Worm (Caenorhabditis elegans) whole organism, young adult: ENCODE measurements around the gene C16C10.9.

Experiments
- B0019.2 ChIP-seq: fragments of 200-800 bp; sonication (Bioruptor generic); conservative IDR thresholded peaks from 2 replicates; pipeline ENCODE4 v1.3.6; 2022; ENCODE audit warnings: missing genetic modification reagents, missing genetic modification characterization, missing compliant biosample characterization
- B0035.1 ChIP-seq: sonication (generic microtip); optimal IDR thresholded peaks from 2 replicates; lab custom pipeline; 2016; ENCODE audit warnings: missing genetic modification characterization, mild to moderate bottlenecking, missing compliant biosample characterization, missing genotype, missing genetic modification reagents
- B0336.3 ChIP-seq: fragments of 200-800 bp; sonication (Bioruptor generic); IDR thresholded peaks from 2 replicates; pipeline ENCODE4 v1.3.6; 2022; ENCODE audit warnings: missing genetic modification characterization, missing compliant biosample characterization
- F10E7.11 ChIP-seq: sonication (generic microtip); optimal IDR thresholded peaks from 2 replicates; lab custom pipeline; 2017; ENCODE audit warnings: mild to moderate bottlenecking, missing genetic modification characterization, moderate library complexity, missing compliant biosample characterization
- F23B12.7 ChIP-seq: sonication (generic microtip); optimal IDR thresholded peaks from 2 replicates; lab custom pipeline; 2017; ENCODE audit warnings: missing genetic modification characterization, mild to moderate bottlenecking, missing compliant biosample characterization, antibody characterized with exemption, moderate library complexity; ENCODE audit not compliant: insufficient read depth
- F52B5.7 ChIP-seq: sonication (generic microtip); optimal IDR thresholded peaks from 2 replicates; lab custom pipeline; 2016; ENCODE audit warnings: mild to moderate bottlenecking, missing genetic modification characterization, missing compliant biosample characterization
- K11D2.4 ChIP-seq: fragments of 200-800 bp; sonication (Bioruptor generic); IDR thresholded peaks from 2 replicates; pipeline ENCODE4 v1.3.6; 2022; ENCODE audit warnings: missing genetic modification reagents, missing genetic modification characterization, missing compliant biosample characterization
- Y67H2A.10 ChIP-seq: fragments of 200-800 bp; sonication (Bioruptor generic); conservative IDR thresholded peaks from 2 replicates; pipeline ENCODE4 v1.3.6; 2022; ENCODE audit warnings: missing genetic modification reagents, missing genetic modification characterization, missing compliant biosample characterization
- Y79H2A.3 ChIP-seq: fragments of 200-800 bp; sonication (Bioruptor generic); conservative IDR thresholded peaks from 2 replicates; pipeline ENCODE4 v1.3.6; 2022; ENCODE audit warnings: missing genetic modification reagents, missing genetic modification characterization, missing compliant biosample characterization
- Y95B8A.8 ChIP-seq: fragments of 200-800 bp; sonication (Bioruptor generic); IDR thresholded peaks from 2 replicates; pipeline ENCODE4 v1.3.6; 2022; ENCODE audit warnings: missing genetic modification reagents, missing genetic modification characterization, missing compliant biosample characterization
- akir-1 ChIP-seq: fragments of 200-800 bp; sonication (Bioruptor generic); optimal IDR thresholded peaks from 2 replicates; lab custom pipeline; 2018; ENCODE audit warnings: mild to moderate bottlenecking, missing genetic modification characterization, moderate library complexity, missing compliant biosample characterization
- aptf-2 ChIP-seq: fragments of 200-800 bp; sonication (Bioruptor generic); conservative IDR thresholded peaks from 2 replicates; pipeline ENCODE4 v1.3.6; 2022; ENCODE audit warnings: missing genetic modification reagents, missing genetic modification characterization, missing compliant biosample characterization
- attf-3 ChIP-seq: fragments of 200-800 bp; sonication (Bioruptor generic); conservative IDR thresholded peaks from 2 replicates; pipeline ENCODE4 v1.3.6; 2022; ENCODE audit warnings: missing genetic modification reagents, missing genetic modification characterization, missing compliant biosample characterization
- attf-5 ChIP-seq: fragments of 200-800 bp; sonication (Bioruptor generic); optimal IDR thresholded peaks from 2 replicates; lab custom pipeline; 2018; ENCODE audit warnings: mild to moderate bottlenecking, missing genetic modification characterization, missing compliant biosample characterization
- bed-2 ChIP-seq: fragments of 200-800 bp; sonication (Bioruptor generic); IDR thresholded peaks from 2 replicates; pipeline ENCODE4 v1.3.6; 2022; ENCODE audit warnings: missing genetic modification reagents, missing genetic modification characterization, missing compliant biosample characterization
- ccch-3 ChIP-seq: fragments of 200-800 bp; sonication (Bioruptor generic); optimal IDR thresholded peaks from 2 replicates; lab custom pipeline; 2018; ENCODE audit warnings: mild to moderate bottlenecking, missing genetic modification characterization, missing compliant biosample characterization
- cebp-1 ChIP-seq, 2 experiments: fragments of 200-800 bp in 1 of 2; sonication (Bioruptor generic) in 1 of 2; sonication (generic microtip) in 1 of 2; IDR thresholded peaks in 1 of 2; optimal IDR thresholded peaks in 1 of 2; 2 replicates each; pipeline versions ENCODE4 v1.3.6 to Lab custom; 2017 to 2022; ENCODE audit warnings: missing compliant biosample characterization in 2 of 2, missing genetic modification characterization in 2 of 2, mild to moderate bottlenecking in 1 of 2, missing genetic modification reagents in 1 of 2, moderate library complexity in 1 of 2
- ceh-40 ChIP-seq: fragments of 200-800 bp; sonication (Bioruptor generic); IDR thresholded peaks from 2 replicates; pipeline ENCODE4 v1.3.6; 2022; ENCODE audit warnings: missing genetic modification characterization, missing compliant biosample characterization
- chd-7 ChIP-seq: sonication (generic microtip); optimal IDR thresholded peaks from 2 replicates; lab custom pipeline; 2016; ENCODE audit warnings: mild to moderate bottlenecking, missing genetic modification characterization, moderate library complexity, missing compliant biosample characterization
- die-1 ChIP-seq: sonication (generic microtip); optimal IDR thresholded peaks from 2 replicates; lab custom pipeline; 2016; ENCODE audit warnings: missing genotype, mild to moderate bottlenecking, missing genetic modification characterization, missing compliant biosample characterization
- dpff-1 ChIP-seq: sonication (generic microtip); optimal IDR thresholded peaks from 2 replicates; lab custom pipeline; 2017; ENCODE audit warnings: mild to moderate bottlenecking, missing genetic modification characterization, missing compliant biosample characterization
- dpl-1 ChIP-seq: fragments of 150-350 bp; optimal IDR thresholded peaks from 2 replicates; lab custom pipeline; 2014; ENCODE audit warnings: missing biosample characterization, missing genetic modification reagents, missing genetic modification characterization
- egl-18 ChIP-seq: fragments of 200-800 bp; sonication (Bioruptor generic); IDR thresholded peaks from 2 replicates; pipeline ENCODE4 v1.3.6; 2022; ENCODE audit warnings: missing genetic modification reagents, missing genetic modification characterization, missing compliant biosample characterization
- egl-44 ChIP-seq: fragments of 200-800 bp; sonication (Bioruptor generic); IDR thresholded peaks from 2 replicates; pipeline ENCODE4 v1.3.6; 2022; ENCODE audit warnings: missing genetic modification reagents, missing genetic modification characterization, missing compliant biosample characterization
- ekl-4 ChIP-seq: fragments of 200-800 bp; sonication (Bioruptor generic); IDR thresholded peaks from 2 replicates; pipeline ENCODE4 v1.3.6; 2022; ENCODE audit warnings: missing genetic modification reagents, missing genetic modification characterization, missing compliant biosample characterization
- ets-4 ChIP-seq: fragments of 200-800 bp; sonication (Bioruptor generic); optimal IDR thresholded peaks from 2 replicates; lab custom pipeline; 2018; ENCODE audit warnings: mild to moderate bottlenecking, missing genetic modification characterization, missing compliant biosample characterization
- fkh-3 ChIP-seq: sonication (generic microtip); optimal IDR thresholded peaks from 2 replicates; lab custom pipeline; 2016; ENCODE audit warnings: mild to moderate bottlenecking, missing genetic modification characterization, missing compliant biosample characterization
- gei-17 ChIP-seq: fragments of 200-800 bp; sonication (Bioruptor generic); optimal IDR thresholded peaks from 2 replicates; lab custom pipeline; 2018; ENCODE audit warnings: mild to moderate bottlenecking, missing genetic modification characterization, missing compliant biosample characterization
- hlh-12 ChIP-seq: sonication (generic microtip); optimal IDR thresholded peaks from 2 replicates; lab custom pipeline; 2016; ENCODE audit warnings: missing genetic modification characterization, missing compliant biosample characterization
- hrde-1 ChIP-seq: sonication (generic microtip); optimal IDR thresholded peaks from 2 replicates; lab custom pipeline; 2016; ENCODE audit warnings: missing genetic modification characterization, mild to moderate bottlenecking, missing compliant biosample characterization, moderate library complexity, missing genotype, missing genetic modification reagents, borderline replicate concordance
- hsf-1 ChIP-seq: fragments of 200-800 bp; sonication (Bioruptor generic); IDR thresholded peaks from 2 replicates; pipeline ENCODE4 v1.3.6; 2022; ENCODE audit warnings: missing genetic modification reagents, missing genetic modification characterization, missing compliant biosample characterization
- let-526 ChIP-seq: fragments of 200-800 bp; sonication (Bioruptor generic); IDR thresholded peaks from 2 replicates; pipeline ENCODE4 v1.3.6; 2022; ENCODE audit warnings: missing genetic modification reagents, missing genetic modification characterization, missing compliant biosample characterization
- lin-54 ChIP-seq: fragments of 200-800 bp; sonication (Bioruptor generic); optimal IDR thresholded peaks from 2 replicates; lab custom pipeline; 2018; ENCODE audit warnings: mild to moderate bottlenecking, missing genetic modification characterization, missing compliant biosample characterization
- lsy-27 ChIP-seq: sonication (generic microtip); optimal IDR thresholded peaks from 2 replicates; lab custom pipeline; 2017; ENCODE audit warnings: missing genetic modification characterization, mild to moderate bottlenecking, missing compliant biosample characterization, antibody characterized with exemption, missing genotype, borderline replicate concordance; ENCODE audit not compliant: insufficient read depth
- madf-3 ChIP-seq: fragments of 200-800 bp; sonication (Bioruptor generic); IDR thresholded peaks from 2 replicates; pipeline ENCODE4 v1.3.6; 2022; ENCODE audit warnings: missing genetic modification reagents, missing genetic modification characterization, missing compliant biosample characterization
- madf-8 ChIP-seq: fragments of 200-800 bp; sonication (Bioruptor generic); conservative IDR thresholded peaks from 2 replicates; pipeline ENCODE4 v1.3.6; 2022; ENCODE audit warnings: missing genetic modification reagents, missing genetic modification characterization, missing compliant biosample characterization
- nfyb-1 ChIP-seq: fragments of 200-800 bp; sonication (Bioruptor generic); IDR thresholded peaks from 2 replicates; pipeline ENCODE4 v1.3.6; 2022; ENCODE audit warnings: missing genetic modification reagents, missing genetic modification characterization, missing compliant biosample characterization
- rec-8 ChIP-seq, 2 experiments: sonication (generic microtip); optimal IDR thresholded peaks; 2 replicates each; lab custom pipeline; 2016; ENCODE audit warnings: mild to moderate bottlenecking in 2 of 2, missing genetic modification characterization in 2 of 2, missing genetic modification reagents in 2 of 2, missing genotype in 2 of 2, missing biosample characterization in 1 of 2, missing compliant biosample characterization in 1 of 2, moderate library complexity in 1 of 2
- snpc-4 ChIP-seq, 5 experiments: fragments of 150-350 bp in 1 of 5; sonication (generic microtip) in 4 of 5; optimal IDR thresholded peaks; 2 replicates each; lab custom pipeline; 2014 to 2018; ENCODE audit warnings: missing genetic modification characterization in 5 of 5, missing biosample characterization in 3 of 5, antibody characterized with exemption in 2 of 5, mild to moderate bottlenecking in 2 of 5, missing compliant biosample characterization in 2 of 5, missing genotype in 2 of 5, moderate library complexity in 2 of 5, missing genetic modification reagents in 1 of 5
- unc-130 ChIP-seq: sonication (generic microtip); optimal IDR thresholded peaks from 2 replicates; lab custom pipeline; 2016; ENCODE audit warnings: missing genetic modification reagents, missing genetic modification characterization, missing compliant biosample characterization
- ztf-18 ChIP-seq: sonication (generic microtip); optimal IDR thresholded peaks from 2 replicates; lab custom pipeline; 2016; ENCODE audit warnings: missing genotype, mild to moderate bottlenecking, missing genetic modification characterization, missing compliant biosample characterization
- ztf-28 ChIP-seq: fragments of 200-800 bp; sonication (Bioruptor generic); IDR thresholded peaks from 2 replicates; pipeline ENCODE4 v1.3.6; 2022; ENCODE audit warnings: missing genetic modification reagents, missing genetic modification characterization, missing compliant biosample characterization
- ztf-6 ChIP-seq: fragments of 200-800 bp; sonication (Bioruptor generic); IDR thresholded peaks from 2 replicates; pipeline ENCODE4 v1.3.6; 2022; ENCODE audit warnings: missing genetic modification reagents, missing genetic modification characterization, missing compliant biosample characterization

C16C10.9 gene

ce11 chrIII:4150919-4151318 lies 6.3 kb downstream of the C16C10.9 start (continued):
- TF ChIP-seq madf-8 (no peak), F23B12.7 (peak; percentile 40), B0336.3 (GFP tag; lab: Robert Waterston, UW) (no peak), attf-5 (peak; percentile 61), egl-44 (GFP tag; lab: Robert Waterston, UW) (no peak), dpff-1 (tag; lab: Kevin White, UChicago) (no peak), F10E7.11 (no peak), chd-7 (tag; lab: Kevin White, UChicago) (no peak), rec-8 (tag; optimal IDR thresholded peaks at IDR 0.05; lab: Kevin White, UChicago) (no peak), B0019.2 (GFP tag; lab: Robert Waterston, UW) (no peak), ccch-3 (GFP tag; lab: Kevin White, UChicago) (no peak), F52B5.7 (tag; lab: Kevin White, UChicago) (no peak), unc-130 (GFP tag; lab: Kevin White, UChicago) (no peak), ceh-40 (GFP tag; lab: Robert Waterston, UW) (no peak), hsf-1 (peak; percentile 85), lin-54 (GFP tag; lab: Kevin White, UChicago) (peak; percentile 96), ztf-28 (GFP tag; lab: Robert Waterston, UW) (no peak), K11D2.4 (GFP tag; lab: Robert Waterston, UW) (no peak), ets-4 (GFP tag; lab: Kevin White, UChicago) (no peak), hlh-12 (no peak), Y67H2A.10 (GFP tag; lab: Robert Waterston, UW) (no peak), B0035.1 (tag; lab: Kevin White, UChicago) (no peak), die-1 (tag; lab: Kevin White, UChicago) (no peak), ztf-6 (no peak), egl-18 (GFP tag; lab: Robert Waterston, UW) (no peak), attf-3 (GFP tag; lab: Robert Waterston, UW) (no peak), dpl-1 (GFP tag; lab: Kevin White, UChicago) (peak; percentile 86), bed-2 (no peak)
- TF ChIP-seq, all 124 proteins: peak for 26

ce11 chrIII:4143170-4143569 lies 14.0 kb downstream of the C16C10.9 start:
- TF ChIP-seq let-526 (GFP tag; lab: Robert Waterston, UW) (no peak), nfyb-1 (0 out of 2 replicates have a peak, but pooled peaks have one; percentile 40)

DNA sequence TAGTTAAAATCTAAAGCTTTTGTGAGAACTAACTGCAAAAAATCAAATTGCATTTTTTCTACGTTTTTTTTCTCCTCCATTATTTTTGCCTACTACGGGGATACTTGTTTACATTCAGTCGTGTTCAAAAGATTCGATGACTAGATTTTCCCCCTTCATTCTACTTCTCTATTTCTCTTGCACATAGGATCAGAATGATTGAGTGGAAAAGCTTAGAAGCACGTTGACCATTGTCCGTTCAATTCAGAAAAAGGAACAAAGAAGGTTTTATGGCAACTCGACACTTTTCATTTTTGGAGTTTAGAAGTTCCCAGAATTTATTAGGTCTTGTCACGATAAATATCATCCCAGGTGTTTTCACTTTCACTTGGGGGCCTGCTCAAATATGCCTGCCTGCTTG lies 20.0 kb downstream of the C16C10.9 start:
- TF ChIP-seq ekl-4 (GFP tag; lab: Robert Waterston, UW) (no peak), ztf-18 (tag; lab: Kevin White, UChicago) (no peak), gei-17 (no peak), fkh-3 (no peak), attf-3 (GFP tag; lab: Robert Waterston, UW) (no peak), ccch-3 (GFP tag; lab: Kevin White, UChicago) (no peak), aptf-2 (no peak), hsf-1 (no peak), akir-1 (GFP tag; lab: Kevin White, UChicago) (no peak), Y79H2A.3 (GFP tag; lab: Robert Waterston, UW) (no peak), madf-3 (GFP tag; lab: Robert Waterston, UW) (no peak), hrde-1 (tag; lab: Kevin White, UChicago) (no peak), Y95B8A.8 (GFP tag; lab: Robert Waterston, UW) (no peak), snpc-4 (GFP tag; optimal IDR thresholded peaks at IDR 0.05; lab: Kevin White, UChicago) (no peak), snpc-4 (tag; optimal IDR thresholded peaks at IDR 0.05; lab: Kevin White, UChicago) (no peak), chd-7 (tag; lab: Kevin White, UChicago) (no peak), lsy-27 (no peak), cebp-1 (GFP tag; IDR thresholded peaks at IDR 0.05; lab: Robert Waterston, UW) (no peak), cebp-1 (tag; optimal IDR thresholded peaks at IDR 0.05; lab: Kevin White, UChicago) (no peak)
